Fruit fly (Drosophila melanogaster) whole organism, embryonic: ENCODE data around the gene yrt.

ENCODE experiments used
- Abd-B ChIP-seq: fragments of 200-800 bp; sonication (Bioruptor generic); optimal IDR thresholded peaks from 2 replicates; lab custom pipeline; 2018; ENCODE audit warnings: missing biosample characterization, mild to moderate bottlenecking, missing genetic modification characterization, moderate library complexity
- Aef1 ChIP-seq: fragments of 200-800 bp; sonication (Bioruptor generic); IDR thresholded peaks from 3 replicates; pipeline ENCODE4 v1.3.6; 2022; ENCODE audit warnings: missing biosample characterization, missing genetic modification characterization
- Atf6 ChIP-seq: fragments of 200-800 bp; sonication (Bioruptor generic); IDR thresholded peaks from 2 replicates; pipeline ENCODE4 v1.3.6; 2022; ENCODE audit warnings: missing biosample characterization, missing genetic modification characterization
- B-H2 ChIP-seq: fragments of 200-800 bp; sonication (Bioruptor generic); optimal IDR thresholded peaks from 2 replicates; lab custom pipeline; 2018; ENCODE audit warnings: missing biosample characterization, mild to moderate bottlenecking, missing genetic modification characterization
- Bdp1 ChIP-seq: fragments of 200-800 bp; sonication (Bioruptor generic); optimal IDR thresholded peaks from 3 replicates; lab custom pipeline; 2016; ENCODE audit warnings: missing biosample characterization, missing genetic modification characterization
- BtbVII ChIP-seq: fragments of 200-800 bp; sonication (Bioruptor generic); optimal IDR thresholded peaks from 3 replicates; lab custom pipeline; 2017; ENCODE audit warnings: missing biosample characterization, mild to moderate bottlenecking, missing genetic modification characterization
- CG10366 ChIP-seq: fragments of 200-800 bp; sonication (Bioruptor generic); IDR thresholded peaks from 2 replicates; pipeline ENCODE4 v1.3.6; 2022; ENCODE audit warnings: missing biosample characterization, missing genetic modification characterization
- CG11504 ChIP-seq: fragments of 200-800 bp; sonication (Bioruptor generic); optimal IDR thresholded peaks from 3 replicates; lab custom pipeline; 2019; ENCODE audit warnings: missing biosample characterization, mild to moderate bottlenecking, missing genetic modification characterization, moderate library complexity
- CG11723 ChIP-seq: fragments of 200-800 bp; sonication (Bioruptor generic); optimal IDR thresholded peaks from 2 replicates; lab custom pipeline; 2017; ENCODE audit warnings: missing biosample characterization, mild to moderate bottlenecking, missing genetic modification characterization
- CG12219 ChIP-seq: fragments of 200-800 bp; sonication (Bioruptor generic); optimal IDR thresholded peaks from 3 replicates; lab custom pipeline; 2018; ENCODE audit warnings: missing biosample characterization, mild to moderate bottlenecking, missing genetic modification characterization
- CG13296 ChIP-seq: fragments of 200-800 bp; sonication (Bioruptor generic); optimal IDR thresholded peaks from 3 replicates; lab custom pipeline; 2018; ENCODE audit warnings: missing biosample characterization, mild to moderate bottlenecking, missing genetic modification characterization
- CG13624 ChIP-seq: fragments of 200-800 bp; sonication (Bioruptor generic); optimal IDR thresholded peaks from 2 replicates; lab custom pipeline; 2016; ENCODE audit warnings: missing biosample characterization, missing genetic modification characterization
- CG14667 ChIP-seq: fragments of 200-800 bp; sonication (Bioruptor generic); IDR thresholded peaks from 2 replicates; pipeline ENCODE4 v1.3.6; 2022; ENCODE audit warnings: missing biosample characterization, missing genetic modification characterization
- CG15269 ChIP-seq: fragments of 200-800 bp; sonication (Bioruptor generic); optimal IDR thresholded peaks from 2 replicates; lab custom pipeline; 2018; ENCODE audit warnings: missing biosample characterization, mild to moderate bottlenecking, missing genetic modification characterization, moderate library complexity
- CG15479 ChIP-seq: fragments of 200-800 bp; sonication (Bioruptor generic); optimal IDR thresholded peaks from 3 replicates; lab custom pipeline; 2019; ENCODE audit warnings: missing biosample characterization, mild to moderate bottlenecking, missing genetic modification characterization, moderate library complexity
- CG15601 ChIP-seq: fragments of 200-800 bp; sonication (Bioruptor generic); optimal IDR thresholded peaks from 3 replicates; lab custom pipeline; 2019; ENCODE audit warnings: missing biosample characterization, mild to moderate bottlenecking, missing genetic modification characterization, moderate library complexity
- CG17359 ChIP-seq: fragments of 200-800 bp; sonication (Bioruptor generic); optimal IDR thresholded peaks from 3 replicates; lab custom pipeline; 2018; ENCODE audit warnings: missing biosample characterization, mild to moderate bottlenecking, missing genetic modification characterization, moderate library complexity
- CG17361 ChIP-seq: fragments of 200-800 bp; sonication (Bioruptor generic); IDR thresholded peaks from 3 replicates; pipeline ENCODE4 v1.3.6; 2022; ENCODE audit warnings: missing biosample characterization, missing genetic modification characterization
- CG17568 ChIP-seq: fragments of 200-800 bp; sonication (Bioruptor generic); optimal IDR thresholded peaks from 2 replicates; lab custom pipeline; 2018; ENCODE audit warnings: missing biosample characterization, mild to moderate bottlenecking, missing genetic modification characterization, moderate library complexity
- CG18599 ChIP-seq: fragments of 200-800 bp; sonication (Bioruptor generic); optimal IDR thresholded peaks from 3 replicates; lab custom pipeline; 2017; ENCODE audit warnings: missing biosample characterization, missing genetic modification characterization, mild to moderate bottlenecking, moderate library complexity, missing genetic modification reagents
- CG2129 ChIP-seq: fragments of 200-800 bp; sonication (Bioruptor generic); IDR thresholded peaks from 2 replicates; pipeline ENCODE4 v1.3.6; 2022; ENCODE audit warnings: missing biosample characterization, missing genetic modification characterization; ENCODE audit not compliant: partially characterized antibody
- CG31441 ChIP-seq: fragments of 200-800 bp; sonication (Bioruptor generic); IDR thresholded peaks from 2 replicates; pipeline ENCODE4 v1.3.6; 2022; ENCODE audit warnings: missing biosample characterization, missing genetic modification characterization
- CG4360 ChIP-seq: fragments of 200-800 bp; sonication (Bioruptor generic); IDR thresholded peaks from 2 replicates; pipeline ENCODE4 v1.3.6; 2022; ENCODE audit warnings: missing biosample characterization, missing genetic modification characterization
- CG4854 ChIP-seq: fragments of 200-800 bp; sonication (Bioruptor generic); optimal IDR thresholded peaks from 2 replicates; lab custom pipeline; 2016; ENCODE audit warnings: missing biosample characterization, missing genetic modification characterization, inconsistent platforms
- CG8281 ChIP-seq: fragments of 200-800 bp; sonication (Bioruptor generic); optimal IDR thresholded peaks from 2 replicates; lab custom pipeline; 2018; ENCODE audit warnings: missing biosample characterization, mild to moderate bottlenecking, missing genetic modification characterization, moderate library complexity
- CrebB ChIP-seq: fragments of 200-800 bp; sonication (Bioruptor generic); optimal IDR thresholded peaks from 3 replicates; lab custom pipeline; 2018; ENCODE audit warnings: missing biosample characterization, mild to moderate bottlenecking, missing genetic modification characterization
- Dek ChIP-seq: fragments of 200-800 bp; sonication (Bioruptor generic); optimal IDR thresholded peaks from 3 replicates; lab custom pipeline; 2019; ENCODE audit warnings: missing biosample characterization, mild to moderate bottlenecking, missing genetic modification characterization, moderate library complexity
- Ets65A ChIP-seq: fragments of 200-800 bp; sonication (Bioruptor generic); peaks from one replicate; lab custom pipeline; 2016; ENCODE audit warnings: missing biosample characterization, missing genetic modification characterization
- Fer2 ChIP-seq: fragments of 200-800 bp; sonication (Bioruptor generic); optimal IDR thresholded peaks from 2 replicates; lab custom pipeline; 2018; ENCODE audit warnings: missing biosample characterization, mild to moderate bottlenecking, missing genetic modification characterization, moderate library complexity
- Hmr ChIP-seq: fragments of 200-800 bp; sonication (Bioruptor generic); optimal IDR thresholded peaks from 3 replicates; lab custom pipeline; 2017; ENCODE audit warnings: mild to moderate bottlenecking, missing biosample characterization, missing genetic modification reagents, missing genetic modification characterization
- MTF-1 ChIP-seq: fragments of 200-800 bp; sonication (Bioruptor generic); optimal IDR thresholded peaks from 2 replicates; lab custom pipeline; 2018; ENCODE audit warnings: missing biosample characterization, mild to moderate bottlenecking, missing genetic modification characterization, borderline replicate concordance
- Med ChIP-seq: fragments of 200-800 bp; sonication (Bioruptor generic); peaks from one replicate; lab custom pipeline; 2016; ENCODE audit warnings: missing biosample characterization, missing genetic modification characterization, mild to moderate bottlenecking, inconsistent platforms, moderate library complexity
- Meics ChIP-seq: fragments of 200-800 bp; sonication (Bioruptor generic); optimal IDR thresholded peaks from 2 replicates; lab custom pipeline; 2017; ENCODE audit warnings: missing biosample characterization, mild to moderate bottlenecking, missing genetic modification characterization
- Myb ChIP-seq: fragments of 200-800 bp; sonication (Bioruptor generic); optimal IDR thresholded peaks from 2 replicates; lab custom pipeline; 2016; ENCODE audit warnings: missing biosample characterization, missing genetic modification characterization
- Neu2 ChIP-seq: fragments of 200-800 bp; sonication (Bioruptor generic); optimal IDR thresholded peaks from 3 replicates; lab custom pipeline; 2016; ENCODE audit warnings: missing biosample characterization, missing genetic modification characterization, borderline replicate concordance
- Sry-β ChIP-seq: fragments of 200-800 bp; sonication (Bioruptor generic); optimal IDR thresholded peaks from 2 replicates; lab custom pipeline; 2018; ENCODE audit warnings: missing biosample characterization, mild to moderate bottlenecking, missing genetic modification characterization, moderate library complexity
- Usf ChIP-seq: fragments of 200-800 bp; sonication (Bioruptor generic); optimal IDR thresholded peaks from 2 replicates; lab custom pipeline; 2017; ENCODE audit warnings: missing genotype, missing biosample characterization, missing genetic modification characterization
- chm ChIP-seq: fragments of 200-800 bp; sonication (Bioruptor generic); IDR thresholded peaks from 2 replicates; pipeline ENCODE4 v1.3.6; 2022; ENCODE audit warnings: missing biosample characterization, missing genetic modification characterization
- dmrt99B ChIP-seq: fragments of 200-800 bp; sonication (Bioruptor generic); optimal IDR thresholded peaks from 2 replicates; lab custom pipeline; 2018; ENCODE audit warnings: missing biosample characterization, mild to moderate bottlenecking, missing genetic modification characterization, moderate library complexity
- eyg ChIP-seq: fragments of 200-800 bp; sonication (Bioruptor generic); optimal IDR thresholded peaks from 3 replicates; lab custom pipeline; 2016; ENCODE audit warnings: missing biosample characterization, missing genetic modification characterization
- gcm ChIP-seq: fragments of 200-800 bp; sonication (Bioruptor generic); optimal IDR thresholded peaks from 2 replicates; lab custom pipeline; 2019; ENCODE audit warnings: missing biosample characterization, mild to moderate bottlenecking, missing genetic modification characterization, moderate library complexity
- kah ChIP-seq: fragments of 200-800 bp; sonication (Bioruptor generic); optimal IDR thresholded peaks from 2 replicates; lab custom pipeline; 2018; ENCODE audit warnings: missing biosample characterization, mild to moderate bottlenecking, missing genetic modification characterization
- odd ChIP-seq: fragments of 200-800 bp; sonication (Bioruptor generic); optimal IDR thresholded peaks from 2 replicates; lab custom pipeline; 2017; ENCODE audit warnings: missing biosample characterization, mild to moderate bottlenecking, missing genetic modification characterization
- pan ChIP-seq, 4 experiments: fragments of >200 bp in 3 of 4; fragments of 200-800 bp in 1 of 4; sonication (Bioruptor generic) in 1 of 4; optimal IDR thresholded peaks in 3 of 4; IDR thresholded peaks in 1 of 4; 2 replicates each; pipeline versions ENCODE4 v1.3.6 to Lab custom; 2017 to 2022; ENCODE audit warnings: missing biosample characterization in 2 of 4, missing genetic modification characterization in 2 of 4, mixed read lengths in 1 of 4
- rib ChIP-seq: fragments of 200-800 bp; sonication (Bioruptor generic); IDR thresholded peaks from 2 replicates; pipeline ENCODE4 v1.3.6; 2022; ENCODE audit warnings: missing biosample characterization, missing genetic modification characterization
- schlank ChIP-seq: fragments of 200-800 bp; sonication (Bioruptor generic); optimal IDR thresholded peaks from 2 replicates; lab custom pipeline; 2018; ENCODE audit warnings: missing biosample characterization, mild to moderate bottlenecking, missing genetic modification characterization
- seq ChIP-seq: fragments of 200-800 bp; sonication (Bioruptor generic); IDR thresholded peaks from 2 replicates; pipeline ENCODE4 v1.3.6; 2022; ENCODE audit warnings: missing biosample characterization, missing genetic modification characterization
- slbo ChIP-seq: fragments of 200-800 bp; sonication (Bioruptor generic); IDR thresholded peaks from 2 replicates; pipeline ENCODE4 v1.3.6; 2022; ENCODE audit warnings: missing biosample characterization, missing genetic modification characterization
- sob ChIP-seq: fragments of 200-800 bp; sonication (Bioruptor generic); IDR thresholded peaks from 2 replicates; pipeline ENCODE4 v1.3.6; 2022; ENCODE audit warnings: missing biosample characterization, missing genetic modification characterization
- wek ChIP-seq: fragments of 200-800 bp; sonication (Bioruptor generic); optimal IDR thresholded peaks from 3 replicates; lab custom pipeline; 2018; ENCODE audit warnings: missing biosample characterization, mild to moderate bottlenecking, missing genetic modification characterization, moderate library complexity

yrt gene

dm6 chr3R:13441703-13442102 is 6.9 kb upstream of the yrt start (continued):
- TF ChIP-seq gcm (GFP tag; lab: Kevin White, UChicago) (peak; percentile 5), pan (optimal IDR thresholded peaks at IDR 0.05; lab: Kevin White, UChicago) (no peak), pan (GFP tag; optimal IDR thresholded peaks at IDR 0.05 in 1 of 2, IDR thresholded peaks at IDR 0.05 in 1 of 2) (no peak), Atf6 (0 out of 2 replicates have a peak, but pooled peaks have one; percentile 11), Sry-β (GFP tag; lab: Kevin White, UChicago) (no peak), CG11723 (no peak), CG17359 (tag; lab: Kevin White, UChicago) (peak; percentile 18), slbo (GFP tag; lab: Robert Waterston, UW) (no peak), CG4360 (GFP tag; lab: Robert Waterston, UW) (no peak), seq (no peak), Bdp1 (GFP tag; lab: Kevin White, UChicago) (no peak), Dek (tag; lab: Kevin White, UChicago) (no peak), CG31441 (peak; percentile 32; the same call in 1 of the 2 replicates), B-H2 (GFP tag; lab: Kevin White, UChicago) (peak; percentile 17), Neu2 (GFP tag; lab: Kevin White, UChicago) (no peak), CG14667 (GFP tag; lab: Robert Waterston, UW) (no peak), chm (GFP tag; lab: Robert Waterston, UW) (0 out of 2 replicates have a peak, but pooled peaks have one; percentile 33), dmrt99B (peak; percentile 19), CG2129 (no peak), CG13296 (GFP tag; lab: Kevin White, UChicago) (peak; percentile 36), Fer2 (peak; percentile 9), Myb (GFP tag; lab: Kevin White, UChicago) (no peak), Ets65A (GFP tag; lab: Kevin White, UChicago) (no peak), CG15479 (no peak), CG15601 (tag; lab: Kevin White, UChicago) (peak; percentile 19), schlank (tag; lab: Kevin White, UChicago) (peak; percentile 7), odd (GFP tag; lab: Kevin White, UChicago) (peak; percentile 41), Abd-B (GFP tag; lab: Kevin White, UChicago) (no peak), CrebB (peak; percentile 2), Hmr (GFP tag; lab: Kevin White, UChicago) (peak; percentile 61), kah (GFP tag; lab: Kevin White, UChicago) (no peak), CG18599 (GFP tag; lab: Kevin White, UChicago) (peak; percentile 20), CG8281 (tag; lab: Kevin White, UChicago) (peak; percentile 5), CG13624 (GFP tag; lab: Kevin White, UChicago) (no peak), Aef1 (GFP tag; lab: Robert Waterston, UW) (no peak), CG11504 (peak; percentile 20), Usf (GFP tag; lab: Kevin White, UChicago) (no peak), eyg (GFP tag; lab: Kevin White, UChicago) (no peak), MTF-1 (GFP tag; lab: Kevin White, UChicago) (peak; percentile 42), CG10366 (GFP tag; lab: Robert Waterston, UW) (no peak), Med (GFP tag; lab: Kevin White, UChicago) (peak; percentile 79), BtbVII (GFP tag; lab: Kevin White, UChicago) (peak; percentile 54), CG12219 (GFP tag; lab: Kevin White, UChicago) (peak; percentile 20), CG17568 (peak; percentile 43), Meics (GFP tag; lab: Kevin White, UChicago) (peak; percentile 41), sob (GFP tag; lab: Robert Waterston, UW) (peak; percentile 36; the same call in 1 of the 2 replicates), CG4854 (GFP tag; lab: Kevin White, UChicago) (no peak), rib (GFP tag; lab: Robert Waterston, UW) (no peak), wek (GFP tag; lab: Kevin White, UChicago) (peak; percentile 21), CG15269 (peak; percentile 33), CG17361 (peak; percentile 36; the same call in 1 of the 3 replicates)
